Comparison of ENCODE assay signal across 1 fruit fly cellular context in the genomic region with DNA sequence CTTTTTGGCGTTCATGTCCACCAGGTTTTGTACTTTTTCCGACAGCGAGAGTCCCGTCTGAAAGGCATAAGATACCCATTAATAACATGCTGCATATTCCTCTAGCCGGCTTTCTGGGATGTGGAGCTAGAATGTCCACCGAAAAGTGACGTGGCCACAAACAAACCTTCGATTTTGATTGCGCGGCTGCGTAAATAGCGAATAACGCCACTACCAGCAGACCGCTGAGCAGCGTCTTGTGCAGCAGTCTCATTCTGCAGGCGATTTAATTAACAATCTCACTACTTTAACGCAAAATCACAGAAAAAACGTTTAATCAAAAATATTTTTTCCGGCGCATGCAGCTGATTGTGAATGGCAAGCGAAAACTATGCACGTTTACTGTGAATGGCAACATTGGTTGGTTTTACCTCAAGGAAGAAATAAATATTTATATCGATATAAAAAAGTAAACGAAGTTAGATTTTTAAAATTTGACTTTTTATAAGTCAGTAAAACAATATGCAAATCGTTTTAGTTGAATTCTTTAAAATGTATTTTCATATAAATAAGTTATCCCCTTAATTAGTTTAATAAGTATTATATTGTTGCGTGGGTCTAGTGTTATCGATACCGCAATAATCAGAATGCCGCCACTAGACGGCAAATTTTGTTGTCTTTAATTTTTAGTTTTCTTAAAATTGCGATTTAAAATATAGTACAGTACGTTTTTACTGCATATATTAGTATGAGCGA.
TF ChIP-seq lines count a peak whose summit lies in the region.

Gene Ostgamma, minus strand, starts transcription at position 376 of the 735 bp plus-strand sequence.
Gene Mettl14, plus strand, starts transcription at position 611 of the 735 bp plus-strand sequence.

TF ChIP-seq in whole organism, embryonic, 481 proteins besides CTCF, POLR2A, EP300 and RAD21 (continued from another document):
- TF ChIP-seq Ets97D (GFP tag; optimal IDR thresholded peaks at IDR 0.05; lab: Kevin White, UChicago) (peak; percentile 40), CG10147 (GFP tag; optimal IDR thresholded peaks at IDR 0.05; lab: Kevin White, UChicago) (no peak), E2f2 (GFP tag; IDR thresholded peaks at IDR 0.05; lab: Robert Waterston, UW) (0 out of 2 replicates have a peak, but pooled peaks have one; percentile 28), vfl (GFP tag; optimal IDR thresholded peaks at IDR 0.05; lab: Kevin White, UChicago) (no peak), Poxn (GFP tag; IDR thresholded peaks at IDR 0.05; lab: Robert Waterston, UW) (no peak), ase (GFP tag; IDR thresholded peaks at IDR 0.05; lab: Robert Waterston, UW) (no peak), fru (optimal IDR thresholded peaks at IDR 0.05; lab: Kevin White, UChicago) (no peak), CG8388 (GFP tag; optimal IDR thresholded peaks at IDR 0.05; lab: Kevin White, UChicago) (peak; percentile 16), CG12391 (tag; optimal IDR thresholded peaks at IDR 0.05; lab: Kevin White, UChicago) (peak; percentile 57), nom (GFP tag; optimal IDR thresholded peaks at IDR 0.05; lab: Kevin White, UChicago) (no peak), Dip3 (GFP tag; optimal IDR thresholded peaks at IDR 0.05; lab: Kevin White, UChicago) (no peak), Gsc (GFP tag; IDR thresholded peaks at IDR 0.05; lab: Robert Waterston, UW) (no peak), prd (optimal IDR thresholded peaks at IDR 0.05; lab: Kevin White, UChicago) (no peak), prd (GFP tag; IDR thresholded peaks at IDR 0.05; lab: Robert Waterston, UW) (no peak), ind (GFP tag; optimal IDR thresholded peaks at IDR 0.05; lab: Kevin White, UChicago) (no peak), pros (GFP tag; optimal IDR thresholded peaks at IDR 0.05; lab: Kevin White, UChicago) (no peak), CG17385 (GFP tag; optimal IDR thresholded peaks at IDR 0.05; lab: Kevin White, UChicago) (peak; percentile 18), her (GFP tag; optimal IDR thresholded peaks at IDR 0.05; lab: Kevin White, UChicago) (no peak), vnd (GFP tag; IDR thresholded peaks at IDR 0.05; lab: Robert Waterston, UW; ENCODE audit: partially characterized antibody) (0 out of 3 replicates have a peak, but pooled peaks have one; percentile 53), CG11504 (tag; optimal IDR thresholded peaks at IDR 0.05; lab: Kevin White, UChicago) (no peak), Abd-B (GFP tag; optimal IDR thresholded peaks at IDR 0.05; lab: Kevin White, UChicago) (no peak), eyg (GFP tag; optimal IDR thresholded peaks at IDR 0.05; lab: Kevin White, UChicago) (no peak), CG15514 (GFP tag; optimal IDR thresholded peaks at IDR 0.05; lab: Kevin White, UChicago) (no peak), HmgD (GFP tag; optimal IDR thresholded peaks at IDR 0.05; lab: Kevin White, UChicago) (no peak), CG17186 (GFP tag; optimal IDR thresholded peaks at IDR 0.05; lab: Kevin White, UChicago) (no peak), crol (GFP tag; IDR thresholded peaks at IDR 0.05; lab: Robert Waterston, UW) (no peak), CG8359 (GFP tag; optimal IDR thresholded peaks at IDR 0.05; lab: Kevin White, UChicago; ENCODE audit: borderline replicate concordance) (no peak), B-H1 (GFP tag; IDR thresholded peaks at IDR 0.05; lab: Robert Waterston, UW) (no peak), HmgZ (tag; optimal IDR thresholded peaks at IDR 0.05; lab: Kevin White, UChicago) (no peak), CG31388 (GFP tag; optimal IDR thresholded peaks at IDR 0.05; lab: Kevin White, UChicago) (no peak), CG11723 (GFP tag; optimal IDR thresholded peaks at IDR 0.05; lab: Kevin White, UChicago) (no peak), BtbVII (GFP tag; optimal IDR thresholded peaks at IDR 0.05; lab: Kevin White, UChicago) (no peak), CG1792 (GFP tag; optimal IDR thresholded peaks at IDR 0.05; lab: Kevin White, UChicago) (no peak), hb (GFP tag; IDR thresholded peaks at IDR 0.05; lab: Robert Waterston, UW; ENCODE audit: partially characterized antibody) (no peak), Rx (GFP tag; IDR thresholded peaks at IDR 0.05; lab: Robert Waterston, UW) (no peak), CG12236 (GFP tag; optimal IDR thresholded peaks at IDR 0.05; lab: Kevin White, UChicago) (no peak), Myb (GFP tag; optimal IDR thresholded peaks at IDR 0.05; lab: Kevin White, UChicago) (no peak), CG12104 (GFP tag; optimal IDR thresholded peaks at IDR 0.05; lab: Kevin White, UChicago) (no peak), B-H2 (GFP tag; optimal IDR thresholded peaks at IDR 0.05; lab: Kevin White, UChicago) (no peak), zen2 (GFP tag; IDR thresholded peaks at IDR 0.05; lab: Robert Waterston, UW; ENCODE audit: partially characterized antibody) (peak; percentile 46; the same call in 1 of the 3 replicates), CG17912 (GFP tag; optimal IDR thresholded peaks at IDR 0.05; lab: Kevin White, UChicago) (no peak), seq (GFP tag; IDR thresholded peaks at IDR 0.05; lab: Robert Waterston, UW) (no peak), zfh1 (GFP tag; IDR thresholded peaks at IDR 0.05; lab: Robert Waterston, UW) (no peak), Fer2 (tag; optimal IDR thresholded peaks at IDR 0.05; lab: Kevin White, UChicago) (no peak), CG9437 (GFP tag; optimal IDR thresholded peaks at IDR 0.05; lab: Kevin White, UChicago) (no peak), NFAT (GFP tag; IDR thresholded peaks at IDR 0.05; lab: Robert Waterston, UW) (no peak), pzg (GFP tag; optimal IDR thresholded peaks at IDR 0.05; lab: Kevin White, UChicago) (peak; percentile 48), CG16863 (GFP tag; optimal IDR thresholded peaks at IDR 0.05; lab: Kevin White, UChicago) (no peak), Rfx (GFP tag; IDR thresholded peaks at IDR 0.05; lab: Robert Waterston, UW) (no peak), gcm (GFP tag; optimal IDR thresholded peaks at IDR 0.05; lab: Kevin White, UChicago) (no peak), CG12744 (GFP tag; optimal IDR thresholded peaks at IDR 0.05; lab: Kevin White, UChicago) (no peak), pho (GFP tag; optimal IDR thresholded peaks at IDR 0.05; lab: Kevin White, UChicago) (no peak), H2.0 (GFP tag; IDR thresholded peaks at IDR 0.05; lab: Robert Waterston, UW) (no peak), salm (tag; optimal IDR thresholded peaks at IDR 0.05; lab: Kevin White, UChicago) (no peak), insv (GFP tag; optimal IDR thresholded peaks at IDR 0.05; lab: Kevin White, UChicago) (no peak), Bgb (GFP tag; IDR thresholded peaks at IDR 0.05; lab: Robert Waterston, UW; ENCODE audit: partially characterized antibody) (peak; percentile 41), Antp (GFP tag; optimal IDR thresholded peaks at IDR 0.05; lab: Kevin White, UChicago) (no peak), CG4820 (GFP tag; optimal IDR thresholded peaks at IDR 0.05; lab: Kevin White, UChicago) (no peak), so (GFP tag; IDR thresholded peaks at IDR 0.05; lab: Robert Waterston, UW) (no peak), CG18262 (tag; optimal IDR thresholded peaks at IDR 0.05; lab: Kevin White, UChicago) (peak; percentile 31), CG34422 (GFP tag; IDR thresholded peaks at IDR 0.05; lab: Robert Waterston, UW) (peak; percentile 74; the same call in 2 of the 3 replicates), CG13624 (GFP tag; optimal IDR thresholded peaks at IDR 0.05; lab: Kevin White, UChicago) (no peak), CG30020 (tag; optimal IDR thresholded peaks at IDR 0.05; lab: Kevin White, UChicago) (peak; percentile 47), lov (optimal IDR thresholded peaks at IDR 0.05; lab: Kevin White, UChicago) (no peak), lov (GFP tag; IDR thresholded peaks at IDR 0.05; lab: Robert Waterston, UW) (no peak), Med (GFP tag; lab: Kevin White, UChicago) (peak; percentile 25), onecut (GFP tag; IDR thresholded peaks at IDR 0.05; lab: Robert Waterston, UW) (no peak), CG42726 (GFP tag; IDR thresholded peaks at IDR 0.05; lab: Robert Waterston, UW; ENCODE audit: partially characterized antibody) (no peak), zfh2 (GFP tag; optimal IDR thresholded peaks at IDR 0.05; lab: Kevin White, UChicago) (no peak), CG15269 (tag; optimal IDR thresholded peaks at IDR 0.05; lab: Kevin White, UChicago) (no peak), CG4404 (GFP tag; IDR thresholded peaks at IDR 0.05; lab: Robert Waterston, UW) (no peak), mirr (GFP tag; optimal IDR thresholded peaks at IDR 0.05; lab: Kevin White, UChicago) (no peak), tll (GFP tag; optimal IDR thresholded peaks at IDR 0.05; lab: Kevin White, UChicago) (no peak), CG5245 (GFP tag; optimal IDR thresholded peaks at IDR 0.05; lab: Kevin White, UChicago) (no peak), CG4360 (GFP tag; IDR thresholded peaks at IDR 0.05; lab: Robert Waterston, UW) (no peak), Atf6 (GFP tag; IDR thresholded peaks at IDR 0.05; lab: Robert Waterston, UW) (no peak), sna (GFP tag; IDR thresholded peaks at IDR 0.05; lab: Robert Waterston, UW; ENCODE audit: partially characterized antibody) (peak; percentile 83), CG32767 (GFP tag; IDR thresholded peaks at IDR 0.05; lab: Robert Waterston, UW) (no peak), Hr78 (GFP tag; optimal IDR thresholded peaks at IDR 0.05; lab: Kevin White, UChicago) (no peak)
